Worm (Caenorhabditis elegans): Measurements from ENCODE around the gene htp-2.

DNA sequence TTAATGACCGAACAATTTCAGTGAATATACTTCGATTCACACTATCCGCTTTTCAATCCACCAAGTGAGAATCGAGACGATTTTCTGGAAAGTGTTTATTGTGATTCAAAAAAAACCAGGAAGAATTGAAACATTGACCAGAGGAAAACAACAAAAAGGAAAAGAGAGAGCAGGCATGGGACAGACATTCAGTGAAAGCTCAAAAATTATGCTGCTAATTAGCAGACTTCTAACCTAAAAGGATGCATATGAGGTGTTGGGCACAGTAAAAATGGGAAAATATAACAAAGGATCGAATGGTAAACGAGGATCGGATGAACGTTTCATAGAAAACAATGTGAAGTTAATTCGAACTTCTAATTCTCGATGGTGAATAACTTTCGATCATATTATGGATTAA lies 1.7 kb upstream of the htp-2 start:
- TF ChIP-seq tbx-37 (GFP tag; conservative IDR thresholded peaks at IDR 0.05) (no peak), ama-1 (optimal IDR thresholded peaks at IDR 0.05) (no peak), ceh-36 (tag; optimal IDR thresholded peaks at IDR 0.05) (no peak), tbx-11 (GFP tag; IDR thresholded peaks at IDR 0.05) (no peak), flt-1 (GFP tag; IDR thresholded peaks at IDR 0.05) (no peak), ceh-13 (GFP tag; optimal IDR thresholded peaks at IDR 0.05) (no peak)
